Worm (Caenorhabditis elegans): ENCODE measurements around the gene T03F7.5.

The T03F7.5 gene

ce11 chrV:11258896-11259295 is 39.6 kb downstream of the T03F7.5 start, which contains the start of gene lgc-36:
lgc-36 (minus strand) TSS chrV:11258996.
- TF ChIP-seq unc-55 (GFP tag; optimal IDR thresholded peaks at IDR 0.05) (no peak), npax-4 (tag; optimal IDR thresholded peaks at IDR 0.05) (no peak), ceh-48 (tag; optimal IDR thresholded peaks at IDR 0.05) (no peak), ceh-24 (tag; optimal IDR thresholded peaks at IDR 0.05) (no peak), ceh-18 (tag; optimal IDR thresholded peaks at IDR 0.05) (no peak), ceh-22 (tag; optimal IDR thresholded peaks at IDR 0.05) (no peak), ceh-14 (tag; optimal IDR thresholded peaks at IDR 0.05) (no peak)

ce11 chrV:11254980-11255379 is 43.6 kb downstream of the T03F7.5 start, which contains the start of gene srsx-31:
srsx-31 (minus strand) TSS chrV:11255080.
- TF ChIP-seq T23F11.4 (GFP tag; optimal IDR thresholded peaks at IDR 0.05) = no peak
- no peak for TF ChIP-seq pag-3 (tag; optimal IDR thresholded peaks at IDR 0.05; ENCODE audit: borderline replicate concordance)
- TF ChIP-seq hlh-30 (tag; optimal IDR thresholded peaks at IDR 0.05; ENCODE audit: insufficient read depth) = no peak
- TF ChIP-seq dve-1 (tag; optimal IDR thresholded peaks at IDR 0.05) = no peak
- no peak for TF ChIP-seq ceh-2 (tag; optimal IDR thresholded peaks at IDR 0.05)
- TF ChIP-seq pha-2 (tag; optimal IDR thresholded peaks at IDR 0.05) = no peak
- TF ChIP-seq rnt-1 (tag; optimal IDR thresholded peaks at IDR 0.05) = no peak
- no peak for TF ChIP-seq odd-2 (tag; optimal IDR thresholded peaks at IDR 0.05)
- TF ChIP-seq elt-2 (tag; optimal IDR thresholded peaks at IDR 0.05) = no peak
- TF ChIP-seq eyg-1 (tag; optimal IDR thresholded peaks at IDR 0.05) = no peak
- no peak for TF ChIP-seq unc-55 (GFP tag; optimal IDR thresholded peaks at IDR 0.05)
- no peak for TF ChIP-seq sox-2 (GFP tag; IDR thresholded peaks at IDR 0.05)
- no peak for TF ChIP-seq nhr-11 (tag; optimal IDR thresholded peaks at IDR 0.05)
- no peak for TF ChIP-seq ceh-30 (tag; optimal IDR thresholded peaks at IDR 0.05)
- no peak for TF ChIP-seq hlh-13 (GFP tag; optimal IDR thresholded peaks at IDR 0.05)
- TF ChIP-seq ceh-19 (GFP tag; optimal IDR thresholded peaks at IDR 0.05) = no peak
- TF ChIP-seq gmeb-2 (tag; optimal IDR thresholded peaks at IDR 0.05) = no peak
- TF ChIP-seq pax-1 (tag; optimal IDR thresholded peaks at IDR 0.05) = no peak
- TF ChIP-seq C08G9.2 (tag; optimal IDR thresholded peaks at IDR 0.05) = no peak

- TF ChIP-seq ref-2 (tag; optimal IDR thresholded peaks at IDR 0.05) (no peak), che-1 (tag; optimal IDR thresholded peaks at IDR 0.05) (no peak), ttx-3 (tag; optimal IDR thresholded peaks at IDR 0.05) (no peak), ceh-19 (GFP tag; optimal IDR thresholded peaks at IDR 0.05) (no peak), mec-3 (tag; optimal IDR thresholded peaks at IDR 0.05; ENCODE audit: borderline replicate concordance) (no peak), ceh-18 (tag; optimal IDR thresholded peaks at IDR 0.05) (no peak), gmeb-2 (tag; optimal IDR thresholded peaks at IDR 0.05) (no peak), eyg-1 (tag; optimal IDR thresholded peaks at IDR 0.05) (no peak), unc-3 (GFP tag; conservative IDR thresholded peaks at IDR 0.05) (no peak), unc-3 (tag; optimal IDR thresholded peaks at IDR 0.05) (no peak), ceh-14 (tag; optimal IDR thresholded peaks at IDR 0.05) (no peak), hlh-6 (tag; optimal IDR thresholded peaks at IDR 0.05) (no peak)
Measured at ce11 chrV:11252429-11252828, 46.1 kb downstream of the T03F7.5 start, which contains the start of gene srsx-33. srsx-33 (minus strand) TSS chrV:11252529.

ce11 chrV:11251798-11252197 is 46.7 kb downstream of the T03F7.5 start:
- TF ChIP-seq hlh-15 (tag; optimal IDR thresholded peaks at IDR 0.05) (no peak), ceh-2 (tag; optimal IDR thresholded peaks at IDR 0.05) (no peak), nfya-1 (tag; optimal IDR thresholded peaks at IDR 0.05) (no peak), mec-3 (tag; optimal IDR thresholded peaks at IDR 0.05; ENCODE audit: borderline replicate concordance) (no peak), C08G9.2 (tag; optimal IDR thresholded peaks at IDR 0.05) (no peak), ceh-6 (GFP tag; optimal IDR thresholded peaks at IDR 0.05) (no peak), hlh-13 (GFP tag; optimal IDR thresholded peaks at IDR 0.05) (no peak), ama-1 (optimal IDR thresholded peaks at IDR 0.05) (no peak), tbx-2 (tag; optimal IDR thresholded peaks at IDR 0.05) (no peak)

All from whole organism, late embryonic.